Worm (Caenorhabditis elegans): ENCODE results near the gene glt-3.

glt-3 gene

ce11 chrIV:10110870-10111269 is 19.2 kb upstream of the glt-3 start:
- TF ChIP-seq ceh-16 (tag; optimal IDR thresholded peaks at IDR 0.05) (no peak), peb-1 (tag; optimal IDR thresholded peaks at IDR 0.05) (no peak), unc-55 (GFP tag; optimal IDR thresholded peaks at IDR 0.05) (no peak), alr-1 (tag; optimal IDR thresholded peaks at IDR 0.05) (no peak), nhr-25 (tag; optimal IDR thresholded peaks at IDR 0.05) (no peak), dmd-4 (tag; optimal IDR thresholded peaks at IDR 0.05) (no peak), lsy-2 (tag; optimal IDR thresholded peaks at IDR 0.05) (no peak), nhr-11 (tag; optimal IDR thresholded peaks at IDR 0.05) (no peak), zag-1 (tag; optimal IDR thresholded peaks at IDR 0.05) (no peak), nhr-12 (tag; optimal IDR thresholded peaks at IDR 0.05) (no peak), nhr-6 (tag; optimal IDR thresholded peaks at IDR 0.05) (no peak), snpc-4 (tag; optimal IDR thresholded peaks at IDR 0.05) (no peak), skn-1 (tag; optimal IDR thresholded peaks at IDR 0.05) (no peak), nhr-23 (tag; optimal IDR thresholded peaks at IDR 0.05) (no peak), unc-62 (GFP tag; optimal IDR thresholded peaks at IDR 0.05) (no peak), sma-9 (GFP tag; optimal IDR thresholded peaks at IDR 0.05) (no peak), sma-9 (tag; optimal IDR thresholded peaks at IDR 0.05) (no peak), sma-3 (GFP tag; optimal IDR thresholded peaks at IDR 0.05) (no peak), nhr-129 (tag; optimal IDR thresholded peaks at IDR 0.05) (no peak)

- TF ChIP-seq egl-27 (tag; optimal IDR thresholded peaks at IDR 0.05) (no peak), aly-2 (tag; optimal IDR thresholded peaks at IDR 0.05) (no peak), C34F6.9 (tag; optimal IDR thresholded peaks at IDR 0.05) (no peak), lin-11 (tag; optimal IDR thresholded peaks at IDR 0.05) (no peak), mbf-1 (tag; optimal IDR thresholded peaks at IDR 0.05) (no peak), unc-55 (GFP tag; optimal IDR thresholded peaks at IDR 0.05) (no peak), peb-1 (tag; optimal IDR thresholded peaks at IDR 0.05) (no peak), ztf-1 (GFP tag; conservative IDR thresholded peaks at IDR 0.05) (no peak), nhr-77 (tag; optimal IDR thresholded peaks at IDR 0.05) (no peak), alr-1 (tag; optimal IDR thresholded peaks at IDR 0.05) (no peak), elt-1 (tag; optimal IDR thresholded peaks at IDR 0.05) (no peak), nhr-129 (tag; optimal IDR thresholded peaks at IDR 0.05) (no peak), sma-9 (GFP tag; optimal IDR thresholded peaks at IDR 0.05) (no peak), sma-9 (tag; optimal IDR thresholded peaks at IDR 0.05) (no peak), snpc-4 (tag; optimal IDR thresholded peaks at IDR 0.05) (no peak), dmd-4 (tag; optimal IDR thresholded peaks at IDR 0.05) (no peak), nhr-21 (tag; optimal IDR thresholded peaks at IDR 0.05) (no peak), lsy-2 (tag; optimal IDR thresholded peaks at IDR 0.05) (no peak), skn-1 (tag; optimal IDR thresholded peaks at IDR 0.05) (no peak), ceh-16 (tag; optimal IDR thresholded peaks at IDR 0.05) (no peak), nhr-25 (tag; optimal IDR thresholded peaks at IDR 0.05) (no peak)
Measured at ce11 chrIV:10111441-10111840, 18.6 kb upstream of the glt-3 start, which contains the start of gene spch-1. Gene spch-1, minus strand, starts transcription at chrIV:10111541.

- TF ChIP-seq C34F6.9 (tag; optimal IDR thresholded peaks at IDR 0.05) = no peak
- no peak for TF ChIP-seq unc-62 (GFP tag; optimal IDR thresholded peaks at IDR 0.05)
- no peak for TF ChIP-seq zag-1 (tag; optimal IDR thresholded peaks at IDR 0.05)
- no peak for TF ChIP-seq nhr-6 (tag; optimal IDR thresholded peaks at IDR 0.05)
- TF ChIP-seq blmp-1 (tag; optimal IDR thresholded peaks at IDR 0.05; ENCODE audit: insufficient read depth) = no peak
- no peak for TF ChIP-seq nhr-21 (tag; optimal IDR thresholded peaks at IDR 0.05)
- TF ChIP-seq elt-3 (tag; optimal IDR thresholded peaks at IDR 0.05) = no peak
- TF ChIP-seq ztf-1 (GFP tag; conservative IDR thresholded peaks at IDR 0.05) = no peak
- no peak for TF ChIP-seq aly-2 (tag; optimal IDR thresholded peaks at IDR 0.05)
- TF ChIP-seq nhr-11 (tag; optimal IDR thresholded peaks at IDR 0.05) = no peak
- TF ChIP-seq Y55F3AM.14 (GFP tag; optimal IDR thresholded peaks at IDR 0.05) = no peak
- no peak for TF ChIP-seq nhr-25 (tag; optimal IDR thresholded peaks at IDR 0.05)
- no peak for TF ChIP-seq nhr-77 (tag; optimal IDR thresholded peaks at IDR 0.05)
- TF ChIP-seq sem-4 (tag; optimal IDR thresholded peaks at IDR 0.05) = no peak
- TF ChIP-seq R02D3.7 (tag; optimal IDR thresholded peaks at IDR 0.05) = no peak
- TF ChIP-seq nhr-10 (tag; optimal IDR thresholded peaks at IDR 0.05) = no peak
- TF ChIP-seq lin-39 (tag; optimal IDR thresholded peaks at IDR 0.05) = no peak
Measured at ce11 chrIV:10112570-10112969, 17.5 kb upstream of the glt-3 start, which contains the start of gene nsph-3.2. Gene nsph-3.2, plus strand, starts transcription at chrIV:10112870.

- TF ChIP-seq zag-1 (tag; optimal IDR thresholded peaks at IDR 0.05) (no peak), snpc-4 (tag; optimal IDR thresholded peaks at IDR 0.05) (no peak)
Measured at ce11 chrIV:10115142-10115541, 14.9 kb upstream of the glt-3 start, which contains the start of gene C04G2.10. Gene C04G2.10, plus strand, starts transcription at chrIV:10115442.
